Worm (Caenorhabditis elegans) whole organism, early embryonic: ENCODE measurements around the gene F19F10.14.

Source experiments
- ama-1 ChIP-seq: fragments of 150-350 bp; optimal IDR thresholded peaks from 2 replicates; lab custom pipeline; 2014
- ceh-36 ChIP-seq: sonication (generic microtip); optimal IDR thresholded peaks from 2 replicates; lab custom pipeline; 2016; ENCODE audit warnings: missing genetic modification characterization, inconsistent platforms, missing compliant biosample characterization
- ets-7 ChIP-seq: sonication (generic microtip); optimal IDR thresholded peaks from 2 replicates; lab custom pipeline; 2016; ENCODE audit warnings: missing genotype, missing genetic modification characterization, missing compliant biosample characterization
- flt-1 ChIP-seq: fragments of 200-800 bp; sonication (Bioruptor generic); IDR thresholded peaks from 2 replicates; pipeline ENCODE4 v1.3.6; 2022; ENCODE audit warnings: missing genetic modification characterization, missing compliant biosample characterization
- hmbx-1 ChIP-seq: sonication (generic microtip); optimal IDR thresholded peaks from 2 replicates; lab custom pipeline; 2016; ENCODE audit warnings: mild to moderate bottlenecking, missing genetic modification characterization, missing compliant biosample characterization
- hmg-4 ChIP-seq: fragments of 200-800 bp; sonication (Bioruptor generic); optimal IDR thresholded peaks from 2 replicates; lab custom pipeline; 2018; ENCODE audit warnings: mild to moderate bottlenecking, missing genetic modification characterization, missing compliant biosample characterization
- pes-1 ChIP-seq: fragments of 200-800 bp; sonication (Bioruptor generic); IDR thresholded peaks from 2 replicates; pipeline ENCODE4 v1.3.6; 2022; ENCODE audit warnings: missing genetic modification reagents, missing genetic modification characterization, missing compliant biosample characterization
- sea-1 ChIP-seq: fragments of 200-800 bp; sonication (Bioruptor generic); conservative IDR thresholded peaks from 2 replicates; pipeline ENCODE4 v1.3.6; 2022; ENCODE audit warnings: missing genetic modification characterization, missing compliant biosample characterization
- tbx-11 ChIP-seq: fragments of 200-800 bp; sonication (Bioruptor generic); IDR thresholded peaks from 2 replicates; pipeline ENCODE4 v1.3.6; 2022; ENCODE audit warnings: missing genetic modification characterization, missing compliant biosample characterization
- tbx-37 ChIP-seq: fragments of 200-800 bp; sonication (Bioruptor generic); conservative IDR thresholded peaks from 2 replicates; pipeline ENCODE4 v1.3.6; 2022; ENCODE audit warnings: missing genetic modification reagents, missing genetic modification characterization, missing compliant biosample characterization
- tra-4 ChIP-seq: sonication (generic microtip); optimal IDR thresholded peaks from 2 replicates; lab custom pipeline; 2017; ENCODE audit warnings: missing genetic modification characterization, missing compliant biosample characterization

- TF ChIP-seq tra-4 (tag; lab: Kevin White, UChicago) (no peak), tbx-37 (GFP tag; lab: Robert Waterston, UW) (no peak), ama-1 (no peak), flt-1 (no peak), hmbx-1 (tag; lab: Kevin White, UChicago) (no peak), tbx-11 (no peak), pes-1 (no peak), sea-1 (GFP tag; lab: Robert Waterston, UW) (no peak), ets-7 (tag; lab: Kevin White, UChicago) (no peak), hmg-4 (no peak), ceh-36 (tag; lab: Kevin White, UChicago) (no peak)
Measured at ce11 chrV:7523392-7523791, 47.5 kb downstream of the F19F10.14 start, which contains the start of gene C54F6.6.
